Worm (Caenorhabditis elegans): Measurements from ENCODE around the gene inx-5.

ce11 chrX:8270971-8271553 lies 31.1 kb downstream of the inx-5 start, which contains the start of gene cutl-29:
- no peak for TF ChIP-seq ceh-13 (GFP tag; optimal IDR thresholded peaks at IDR 0.05)
- no peak for TF ChIP-seq ama-1 (optimal IDR thresholded peaks at IDR 0.05)
